Fruit fly (Drosophila melanogaster): Measurements from ENCODE around the gene Klp98A.

The Klp98A gene

DNA sequence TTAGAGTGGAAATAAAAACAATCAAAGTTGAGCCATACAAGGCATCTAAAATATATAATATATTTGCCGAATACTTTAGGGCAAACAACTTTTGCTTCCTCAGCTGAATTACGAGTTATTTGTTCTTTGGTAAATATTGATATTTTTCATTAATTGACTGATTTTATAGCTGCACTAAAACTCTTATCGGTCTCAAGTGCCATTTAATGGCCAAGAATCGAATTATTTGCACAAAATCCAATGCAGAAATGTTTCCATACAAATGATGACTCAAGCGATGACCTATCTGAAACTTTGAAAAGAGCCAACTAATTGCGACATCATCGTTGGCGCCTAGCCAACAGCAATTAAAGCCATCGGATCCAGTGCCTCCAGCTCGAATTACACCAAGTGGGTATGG, 5.6 kb downstream of the Klp98A start:
- TF ChIP-seq Awh (GFP tag; IDR thresholded peaks at IDR 0.05): no peak
- TF ChIP-seq CG11398 (GFP tag; optimal IDR thresholded peaks at IDR 0.05): no peak
- no peak for TF ChIP-seq gsb (GFP tag; IDR thresholded peaks at IDR 0.05)
- no peak for TF ChIP-seq corto (GFP tag; optimal IDR thresholded peaks at IDR 0.05)
- no peak for TF ChIP-seq dimm (GFP tag; IDR thresholded peaks at IDR 0.05)
- no peak for TF ChIP-seq Ets65A (GFP tag)
- no peak for TF ChIP-seq vfl (GFP tag; optimal IDR thresholded peaks at IDR 0.05)
- no peak for TF ChIP-seq CG2116 (GFP tag; optimal IDR thresholded peaks at IDR 0.05)

DNA sequence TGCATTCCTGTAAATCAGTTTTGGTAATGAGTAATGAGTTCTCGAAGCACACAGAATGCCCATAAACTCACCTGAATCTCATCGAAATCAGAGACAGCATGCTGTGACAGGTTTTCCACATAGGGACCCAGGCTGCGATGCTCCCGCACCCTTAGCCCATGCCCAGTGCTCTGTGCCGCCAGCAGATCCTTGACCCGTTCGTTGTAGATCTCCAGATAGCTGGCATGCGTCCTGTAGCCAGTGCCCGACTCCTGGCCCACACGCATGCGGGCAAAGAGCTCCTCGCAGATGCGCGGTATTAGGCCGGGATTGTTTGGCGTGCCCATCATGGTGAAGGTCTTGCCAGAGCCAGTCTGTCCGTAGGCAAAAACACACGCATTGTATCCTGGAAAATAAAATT, 6.2 kb downstream of the Klp98A start:
- TF ChIP-seq ATbp (GFP tag; optimal IDR thresholded peaks at IDR 0.05) (no peak), Mrtf (GFP tag; IDR thresholded peaks at IDR 0.05) (no peak), CG8478 (optimal IDR thresholded peaks at IDR 0.05) (peak; percentile 70), CkIIα-i1 (GFP tag; IDR thresholded peaks at IDR 0.05) (no peak), sima (GFP tag; optimal IDR thresholded peaks at IDR 0.05) (no peak), bbx (GFP tag; IDR thresholded peaks at IDR 0.05; ENCODE audit: partially characterized antibody) (no peak), bigmax (GFP tag; optimal IDR thresholded peaks at IDR 0.05) (no peak), pros (GFP tag; optimal IDR thresholded peaks at IDR 0.05) (no peak), CG3163 (GFP tag; optimal IDR thresholded peaks at IDR 0.05) (no peak), CG14667 (GFP tag; IDR thresholded peaks at IDR 0.05) (no peak), CG17328 (GFP tag; IDR thresholded peaks at IDR 0.05) (no peak), Dip2 (GFP tag; IDR thresholded peaks at IDR 0.05) (no peak), Ets65A (GFP tag) (peak; percentile 75), zen (tag; optimal IDR thresholded peaks at IDR 0.05) (no peak)

DNA sequence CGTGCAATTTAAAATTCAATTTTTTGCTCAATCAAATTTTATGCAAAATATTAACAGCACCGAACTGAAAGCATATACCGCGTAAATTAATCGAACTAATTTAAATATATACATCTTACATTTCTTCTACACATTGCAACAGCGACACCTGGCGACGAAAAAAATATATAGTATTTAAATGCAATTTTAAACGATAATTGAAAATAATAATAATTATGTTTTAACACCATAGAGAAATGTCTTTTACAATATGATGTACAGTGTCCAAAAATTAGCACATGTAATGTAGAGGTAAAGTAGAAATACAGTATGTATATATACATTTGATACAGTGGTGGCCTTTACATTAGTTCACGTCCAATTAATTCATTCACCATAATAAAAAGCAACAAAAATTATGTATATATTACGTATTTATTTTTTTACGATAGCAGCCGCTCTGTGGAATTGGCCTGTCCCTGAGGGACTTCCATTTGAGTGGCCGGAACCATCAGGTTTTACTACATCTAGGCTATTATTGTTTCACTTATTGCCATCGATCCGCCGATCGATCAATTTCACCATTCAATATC, 11.5 kb downstream of the Klp98A start:
- TF ChIP-seq Hr51 (GFP tag; optimal IDR thresholded peaks at IDR 0.05) (no peak), slp2 (GFP tag; optimal IDR thresholded peaks at IDR 0.05) (no peak), sc (optimal IDR thresholded peaks at IDR 0.05) (no peak), sc (GFP tag; optimal IDR thresholded peaks at IDR 0.05) (no peak), vnd (GFP tag; IDR thresholded peaks at IDR 0.05; ENCODE audit: partially characterized antibody) (peak; percentile 51; the same call in 1 of the 3 replicates), CG12219 (GFP tag; optimal IDR thresholded peaks at IDR 0.05) (no peak), lov (optimal IDR thresholded peaks at IDR 0.05) (no peak), lov (GFP tag; IDR thresholded peaks at IDR 0.05) (no peak), Dek (tag; optimal IDR thresholded peaks at IDR 0.05) (peak; percentile 16), hb (GFP tag; IDR thresholded peaks at IDR 0.05; ENCODE audit: partially characterized antibody) (0 out of 3 replicates have a peak, but pooled peaks have one; percentile 19), chn (GFP tag; optimal IDR thresholded peaks at IDR 0.05) (no peak), CG15011 (GFP tag; optimal IDR thresholded peaks at IDR 0.05) (no peak), CG1024 (GFP tag; IDR thresholded peaks at IDR 0.05) (no peak), CG11085 (GFP tag; IDR thresholded peaks at IDR 0.05) (no peak), yki (optimal IDR thresholded peaks at IDR 0.05) (no peak), CG9437 (GFP tag; optimal IDR thresholded peaks at IDR 0.05) (no peak), CG17912 (GFP tag; optimal IDR thresholded peaks at IDR 0.05) (no peak), hbn (GFP tag; IDR thresholded peaks at IDR 0.05; ENCODE audit: partially characterized antibody) (no peak), Asciz (GFP tag; optimal IDR thresholded peaks at IDR 0.05) (no peak), CG30403 (GFP tag; optimal IDR thresholded peaks at IDR 0.05) (no peak), CG42726 (GFP tag; IDR thresholded peaks at IDR 0.05; ENCODE audit: partially characterized antibody) (0 out of 2 replicates have a peak, but pooled peaks have one; percentile 40), zf30C (GFP tag; optimal IDR thresholded peaks at IDR 0.05) (no peak), ftz-f1 (GFP tag; optimal IDR thresholded peaks at IDR 0.05) (no peak), Max (GFP tag; optimal IDR thresholded peaks at IDR 0.05) (no peak), kay (GFP tag; optimal IDR thresholded peaks at IDR 0.05) (no peak), Deaf1 (tag; optimal IDR thresholded peaks at IDR 0.05) (no peak), CG12104 (GFP tag; optimal IDR thresholded peaks at IDR 0.05) (no peak), jigr1 (GFP tag; IDR thresholded peaks at IDR 0.05) (peak; percentile 46; the same call in 1 of the 3 replicates), Dref (GFP tag; IDR thresholded peaks at IDR 0.05) (no peak), al (GFP tag; IDR thresholded peaks at IDR 0.05) (no peak)
